Worm (Caenorhabditis elegans) whole organism, L1 larva: ENCODE results near the gene Y51A2D.21.

Experiments used
- C04F5.9 ChIP-seq: sonication (generic microtip); optimal IDR thresholded peaks from 2 replicates; lab custom pipeline; 2016; ENCODE audit warnings: missing genetic modification characterization, missing compliant biosample characterization
- F16B12.6 ChIP-seq: fragments of 150-350 bp; optimal IDR thresholded peaks from 2 replicates; lab custom pipeline; 2014; ENCODE audit warnings: missing biosample characterization, missing genetic modification characterization
- aha-1 ChIP-seq: fragments of 150-350 bp; optimal IDR thresholded peaks from 2 replicates; lab custom pipeline; 2014; ENCODE audit warnings: missing biosample characterization, missing genetic modification characterization
- ceh-8 ChIP-seq: fragments of 200-800 bp; sonication (Bioruptor generic); optimal IDR thresholded peaks from 2 replicates; lab custom pipeline; 2018; ENCODE audit warnings: mild to moderate bottlenecking, missing genetic modification characterization, moderate library complexity, missing compliant biosample characterization
- ceh-82 ChIP-seq, 3 experiments: fragments of 150-350 bp in 1 of 3; sonication (generic microtip) in 2 of 3; optimal IDR thresholded peaks; 2 replicates each; lab custom pipeline; 2014 to 2017; ENCODE audit warnings: missing biosample characterization in 3 of 3, missing genetic modification characterization in 3 of 3
- dpl-1 ChIP-seq, 3 experiments: fragments of 150-350 bp in 2 of 3; sonication (generic microtip) in 1 of 3; optimal IDR thresholded peaks; 2 replicates each; lab custom pipeline; 2014 to 2017; ENCODE audit warnings: missing biosample characterization in 3 of 3, missing genetic modification characterization in 3 of 3, missing genetic modification reagents in 3 of 3
- egl-13 ChIP-seq: sonication (generic microtip); optimal IDR thresholded peaks from 2 replicates; lab custom pipeline; 2016; ENCODE audit warnings: missing genotype, missing genetic modification reagents, missing genetic modification characterization, missing compliant biosample characterization
- elt-3 ChIP-seq, 6 experiments: fragments of 150-350 bp in 1 of 6; sonication (generic microtip); optimal IDR thresholded peaks; 2 replicates each; lab custom pipeline; 2017 to 2018; ENCODE audit warnings: missing biosample characterization in 6 of 6, missing genetic modification characterization in 6 of 6, inconsistent platforms in 1 of 6
- ets-5 ChIP-seq: fragments of 200-800 bp; sonication (Bioruptor generic); IDR thresholded peaks from 2 replicates; pipeline ENCODE4 v1.3.6; 2022; ENCODE audit warnings: missing genetic modification characterization, missing compliant biosample characterization
- lir-3 ChIP-seq: sonication (generic microtip); optimal IDR thresholded peaks from 2 replicates; lab custom pipeline; 2016; ENCODE audit warnings: mild to moderate bottlenecking, missing genetic modification characterization, moderate library complexity, missing compliant biosample characterization; ENCODE audit not compliant: poor library complexity
- lsy-2 ChIP-seq, 2 experiments: fragments of 150-350 bp; optimal IDR thresholded peaks; 2 replicates each; lab custom pipeline; 2014; ENCODE audit warnings: missing biosample characterization in 2 of 2, missing genetic modification characterization in 2 of 2
- nhr-76 ChIP-seq: sonication (generic microtip); optimal IDR thresholded peaks from 2 replicates; lab custom pipeline; 2017; ENCODE audit warnings: missing biosample characterization, missing genetic modification characterization
- skn-1 ChIP-seq: fragments of 150-350 bp; optimal IDR thresholded peaks from 2 replicates; lab custom pipeline; 2014; ENCODE audit warnings: missing biosample characterization, missing genetic modification characterization
- unc-62 ChIP-seq: fragments of 150-350 bp; optimal IDR thresholded peaks from 2 replicates; lab custom pipeline; 2014; ENCODE audit warnings: missing biosample characterization, missing genetic modification reagents, missing genetic modification characterization

DNA sequence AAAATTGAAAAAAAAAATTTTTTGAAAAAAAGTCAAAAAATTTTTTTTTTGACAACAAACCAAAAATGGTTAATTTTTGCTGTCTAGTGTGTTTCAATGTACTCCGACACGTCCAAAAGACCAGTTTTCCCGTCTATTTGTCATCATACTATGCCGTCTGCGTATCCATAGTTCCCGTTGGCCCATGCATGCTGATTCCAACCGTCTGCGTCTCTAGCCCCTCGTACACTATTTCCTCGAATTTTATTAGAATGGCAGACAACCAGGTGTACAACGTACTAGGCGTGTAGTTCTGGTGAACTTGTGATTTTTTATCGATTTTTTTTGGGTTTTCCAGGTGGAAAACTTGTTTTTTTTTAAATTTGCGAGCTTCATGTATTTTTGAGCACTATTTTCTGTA, 42.9 kb downstream of the Y51A2D.21 start:
- peak in 2 of 3 experiments; percentile 4 to 45 for TF ChIP-seq ceh-82 (tag; optimal IDR thresholded peaks at IDR 0.05; lab: Kevin White, UChicago)
- TF ChIP-seq dpl-1 (GFP tag; optimal IDR thresholded peaks at IDR 0.05; lab: Kevin White, UChicago): peak in 2 of 3 experiments; percentile 15 to 18
- no peak for TF ChIP-seq nhr-76 (tag; lab: Kevin White, UChicago)
- TF ChIP-seq lir-3 (tag; lab: Kevin White, UChicago): no peak
- TF ChIP-seq aha-1 (tag; lab: Kevin White, UChicago): no peak
- TF ChIP-seq lsy-2 (tag; optimal IDR thresholded peaks at IDR 0.05; lab: Kevin White, UChicago): peak; percentile 28 to 58
- TF ChIP-seq F16B12.6 (tag; lab: Kevin White, UChicago): no peak
- no peak for TF ChIP-seq egl-13 (tag; lab: Kevin White, UChicago)
- no peak for TF ChIP-seq ets-5 (GFP tag; lab: Robert Waterston, UW)
- no peak for TF ChIP-seq unc-62 (GFP tag; lab: Kevin White, UChicago)
- TF ChIP-seq skn-1 (tag; lab: Kevin White, UChicago): peak; percentile 99
- TF ChIP-seq elt-3 (tag; optimal IDR thresholded peaks at IDR 0.05; lab: Kevin White, UChicago): peak in 1 of 6 experiments; percentile 45
- no peak for TF ChIP-seq ceh-8 (GFP tag; lab: Kevin White, UChicago)
- TF ChIP-seq C04F5.9 (tag; lab: Kevin White, UChicago): no peak
